Fruit fly (Drosophila melanogaster): ENCODE measurements around the gene CG14196.

CG14196 gene

dm6 chrX:19265802-19266479 is 24.3 kb upstream of the CG14196 start:
- TF ChIP-seq Sin3A (optimal IDR thresholded peaks at IDR 0.05) (no peak), h (optimal IDR thresholded peaks at IDR 0.05) (no peak), Myc (optimal IDR thresholded peaks at IDR 0.05) (no peak), insv (optimal IDR thresholded peaks at IDR 0.05) (no peak), psq (optimal IDR thresholded peaks at IDR 0.05) (no peak), ttk (optimal IDR thresholded peaks at IDR 0.05) (no peak)

dm6 chrX:19264396-19264795 is 22.8 kb upstream of the CG14196 start:
- no peak for TF ChIP-seq psq (optimal IDR thresholded peaks at IDR 0.05)
- no peak for TF ChIP-seq ttk (optimal IDR thresholded peaks at IDR 0.05)
- no peak for TF ChIP-seq Sin3A (optimal IDR thresholded peaks at IDR 0.05)
- TF ChIP-seq Myc (optimal IDR thresholded peaks at IDR 0.05) = no peak
- TF ChIP-seq h (optimal IDR thresholded peaks at IDR 0.05) = no peak
- no peak for TF ChIP-seq insv (optimal IDR thresholded peaks at IDR 0.05)

- TF ChIP-seq ttk (optimal IDR thresholded peaks at IDR 0.05) (no peak), Sin3A (optimal IDR thresholded peaks at IDR 0.05) (no peak), insv (optimal IDR thresholded peaks at IDR 0.05) (no peak), h (optimal IDR thresholded peaks at IDR 0.05) (no peak), psq (optimal IDR thresholded peaks at IDR 0.05) (no peak), Myc (optimal IDR thresholded peaks at IDR 0.05) (no peak)
Measured at dm6 chrX:19262553-19262952, 20.9 kb upstream of the CG14196 start.

dm6 chrX:19261528-19262102 is 20.0 kb upstream of the CG14196 start, which contains the start of gene Vav:
Gene Vav, plus strand, starts transcription at chrX:19261820.
- TF ChIP-seq psq (optimal IDR thresholded peaks at IDR 0.05) (no peak), ttk (optimal IDR thresholded peaks at IDR 0.05) (no peak), insv (optimal IDR thresholded peaks at IDR 0.05) (no peak), Sin3A (optimal IDR thresholded peaks at IDR 0.05) (no peak), Myc (optimal IDR thresholded peaks at IDR 0.05) (no peak), h (optimal IDR thresholded peaks at IDR 0.05) (no peak)

DNA sequence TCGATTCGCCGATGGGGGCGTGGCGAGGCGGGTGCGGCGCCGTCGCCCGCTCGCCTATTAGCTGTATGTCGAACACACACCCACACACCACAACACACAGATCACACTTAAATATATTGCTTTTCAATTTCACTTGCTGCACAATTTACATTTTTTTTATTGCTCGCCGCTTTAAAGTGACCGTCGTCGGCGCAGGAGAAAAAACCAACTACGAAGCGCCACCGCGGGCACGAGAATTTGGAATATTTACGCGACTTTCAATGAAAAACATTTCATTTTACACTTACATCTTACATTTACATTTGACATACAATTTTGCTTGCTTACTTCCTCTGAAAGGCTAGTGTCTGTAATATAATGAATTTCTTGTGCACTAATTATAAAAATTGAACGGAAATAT is 19.4 kb upstream of the CG14196 start, which contains the start of gene rictor:
rictor (minus strand) TSS at position 170 of the 400 bp plus-strand sequence.
- TF ChIP-seq psq (optimal IDR thresholded peaks at IDR 0.05) = no peak
- no peak for TF ChIP-seq Sin3A (optimal IDR thresholded peaks at IDR 0.05)
- no peak for TF ChIP-seq insv (optimal IDR thresholded peaks at IDR 0.05)
- TF ChIP-seq h (optimal IDR thresholded peaks at IDR 0.05) = no peak
- no peak for TF ChIP-seq ttk (optimal IDR thresholded peaks at IDR 0.05)
- no peak for TF ChIP-seq Myc (optimal IDR thresholded peaks at IDR 0.05)

- TF ChIP-seq psq (optimal IDR thresholded peaks at IDR 0.05) (no peak), Myc (optimal IDR thresholded peaks at IDR 0.05) (no peak), ttk (optimal IDR thresholded peaks at IDR 0.05) (no peak), h (optimal IDR thresholded peaks at IDR 0.05) (no peak), Sin3A (optimal IDR thresholded peaks at IDR 0.05) (no peak), insv (optimal IDR thresholded peaks at IDR 0.05) (no peak)
Measured at dm6 chrX:19260696-19260989, 19.0 kb upstream of the CG14196 start.

dm6 chrX:19259802-19260695 is 18.4 kb upstream of the CG14196 start:
- no peak for TF ChIP-seq insv (optimal IDR thresholded peaks at IDR 0.05)
- TF ChIP-seq psq (optimal IDR thresholded peaks at IDR 0.05) = no peak
- TF ChIP-seq ttk (optimal IDR thresholded peaks at IDR 0.05) = no peak
- no peak for TF ChIP-seq Myc (optimal IDR thresholded peaks at IDR 0.05)
- TF ChIP-seq h (optimal IDR thresholded peaks at IDR 0.05) = no peak
- no peak for TF ChIP-seq Sin3A (optimal IDR thresholded peaks at IDR 0.05)

DNA sequence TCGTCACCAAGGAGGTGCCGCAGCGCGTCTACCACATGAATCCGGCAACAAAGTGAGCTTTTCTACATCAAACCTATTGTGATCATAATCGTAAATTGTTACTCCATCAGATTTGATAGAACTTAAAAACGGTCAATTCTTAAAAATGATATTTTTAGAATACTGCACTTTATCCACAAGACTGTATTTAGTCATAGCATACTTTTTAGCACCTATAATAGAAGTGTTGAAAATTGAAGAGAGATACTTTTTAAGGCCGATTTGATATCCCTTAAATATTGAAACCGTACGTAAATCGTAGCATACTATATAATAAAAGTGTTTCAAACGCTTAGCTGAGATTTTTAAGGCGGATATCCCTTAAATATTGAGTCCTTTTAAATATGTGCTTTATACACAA is 8.5 kb upstream of the CG14196 start:
- TF ChIP-seq Sin3A (optimal IDR thresholded peaks at IDR 0.05) = no peak
- no peak for TF ChIP-seq ttk (optimal IDR thresholded peaks at IDR 0.05)
- TF ChIP-seq insv (optimal IDR thresholded peaks at IDR 0.05) = no peak
- no peak for TF ChIP-seq Myc (optimal IDR thresholded peaks at IDR 0.05)
- no peak for TF ChIP-seq h (optimal IDR thresholded peaks at IDR 0.05)
- TF ChIP-seq psq (optimal IDR thresholded peaks at IDR 0.05) = no peak

dm6 chrX:19249339-19249738 is 7.7 kb upstream of the CG14196 start:
- no peak for TF ChIP-seq psq (optimal IDR thresholded peaks at IDR 0.05)
- no peak for TF ChIP-seq ttk (optimal IDR thresholded peaks at IDR 0.05)
- no peak for TF ChIP-seq Myc (optimal IDR thresholded peaks at IDR 0.05)
- TF ChIP-seq Sin3A (optimal IDR thresholded peaks at IDR 0.05) = no peak
- no peak for TF ChIP-seq h (optimal IDR thresholded peaks at IDR 0.05)
- TF ChIP-seq insv (optimal IDR thresholded peaks at IDR 0.05) = no peak

DNA sequence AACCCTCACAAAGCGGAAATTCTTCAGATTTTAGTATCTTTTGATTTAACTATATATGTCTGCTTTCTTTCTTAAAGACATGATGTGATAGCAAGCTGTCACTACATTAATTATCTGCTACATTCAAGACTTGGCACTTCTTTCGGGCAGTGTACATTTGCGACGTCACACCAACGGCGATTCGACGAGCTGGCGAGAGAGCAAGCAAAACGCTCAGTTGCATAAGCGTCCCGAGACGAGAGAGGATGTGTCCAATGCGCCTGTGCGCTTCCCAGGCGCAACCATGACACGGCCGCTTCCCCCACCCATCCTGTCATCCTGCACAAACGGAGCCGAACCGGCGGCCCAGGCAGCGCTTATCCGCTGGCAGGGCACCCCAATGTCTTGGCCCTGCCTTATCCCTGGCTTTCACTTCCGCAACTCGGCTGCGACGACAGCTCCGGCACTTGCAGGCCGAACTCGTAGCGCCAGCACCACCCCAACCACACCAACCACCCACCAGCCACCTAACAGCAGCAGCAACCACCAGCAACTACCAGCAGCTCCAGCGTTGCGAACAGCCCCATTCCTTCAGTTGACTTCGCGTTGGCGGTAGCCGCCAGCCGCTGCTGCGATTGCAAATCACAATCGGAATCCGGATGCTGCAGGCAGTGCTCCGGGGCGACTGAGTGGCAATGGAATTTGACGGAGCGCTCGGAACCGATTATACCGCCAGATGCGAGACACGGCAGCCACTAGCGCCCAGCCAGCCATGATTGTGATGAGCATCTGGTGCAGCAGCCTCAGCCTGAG is 7.0 kb upstream of the CG14196 start, which contains the start of gene Hs3st-B:
Hs3st-B (plus strand) TSS at position 214 of the 792 bp plus-strand sequence.
- TF ChIP-seq ttk (optimal IDR thresholded peaks at IDR 0.05) (no peak), Myc (optimal IDR thresholded peaks at IDR 0.05) (no peak), insv (optimal IDR thresholded peaks at IDR 0.05) (no peak), Sin3A (optimal IDR thresholded peaks at IDR 0.05) (no peak), psq (optimal IDR thresholded peaks at IDR 0.05) (no peak), h (optimal IDR thresholded peaks at IDR 0.05) (no peak)
